Comparison of ENCODE assay signal across 2 fruit fly cellular contexts in the genomic region with DNA sequence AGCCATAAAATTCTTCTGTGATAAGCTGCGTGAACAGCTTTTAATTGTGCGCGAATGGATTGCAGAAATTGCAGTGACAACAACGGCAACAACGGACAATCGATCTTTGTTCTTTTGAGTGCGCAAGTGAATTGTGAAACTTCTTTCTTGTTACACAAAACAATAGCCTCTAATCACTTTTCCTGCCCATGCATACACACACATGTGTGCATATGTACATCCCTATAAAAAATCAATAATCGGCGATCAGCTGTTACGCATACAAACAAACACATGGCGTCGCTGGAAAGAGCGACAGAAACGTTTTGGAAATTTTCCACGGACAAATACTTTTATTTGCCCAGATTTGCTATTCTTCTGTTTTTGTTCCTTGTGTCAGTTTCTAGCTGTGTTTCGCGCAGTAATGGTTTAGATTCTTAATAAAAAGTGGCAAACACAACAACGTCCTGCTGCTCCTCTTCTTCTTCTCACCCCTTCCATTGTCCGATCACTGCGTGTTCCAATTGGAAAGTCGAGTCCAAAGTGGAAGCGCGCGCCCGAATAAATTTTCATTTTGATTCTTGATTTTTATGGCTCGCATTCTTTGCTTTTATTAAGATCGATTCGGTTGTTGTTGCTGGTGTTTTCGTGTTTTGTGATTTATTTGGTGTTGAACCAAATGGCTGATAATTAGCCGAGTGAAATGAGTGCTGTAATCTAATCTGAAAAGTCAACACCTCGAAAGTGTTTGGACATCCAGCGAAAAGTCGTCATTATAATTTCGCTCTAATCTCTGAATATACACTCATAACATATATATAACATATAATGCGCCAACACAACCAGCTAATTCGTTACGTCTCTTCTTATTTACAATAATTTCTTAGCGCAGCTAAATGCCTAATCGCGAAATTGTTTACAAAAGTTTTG.
TF ChIP-seq lines count a peak whose summit lies in the region.

No protein-coding gene starts in this region.

TF ChIP-seq in whole organism, embryonic, 481 proteins besides CTCF, POLR2A, EP300 and RAD21 (continued from another document and continues in another):
- no peak for TF ChIP-seq nerfin-2 (GFP tag; IDR thresholded peaks at IDR 0.05; lab: Robert Waterston, UW; ENCODE audit: partially characterized antibody)
- TF ChIP-seq CG15479 (GFP tag; optimal IDR thresholded peaks at IDR 0.05; lab: Kevin White, UChicago): peak; percentile 28
- no peak for TF ChIP-seq fd96Cb (tag; optimal IDR thresholded peaks at IDR 0.05; lab: Kevin White, UChicago)
- peak; percentile 49 for TF ChIP-seq phol (tag; optimal IDR thresholded peaks at IDR 0.05; lab: Kevin White, UChicago)
- no peak for TF ChIP-seq hbn (GFP tag; IDR thresholded peaks at IDR 0.05; lab: Robert Waterston, UW; ENCODE audit: partially characterized antibody)
- TF ChIP-seq stc (GFP tag; IDR thresholded peaks at IDR 0.05; lab: Robert Waterston, UW): 0 out of 2 replicates have a peak, but pooled peaks have one; percentile 9
- no peak for TF ChIP-seq CG12391 (tag; optimal IDR thresholded peaks at IDR 0.05; lab: Kevin White, UChicago)
- no peak for TF ChIP-seq CG1832 (GFP tag; optimal IDR thresholded peaks at IDR 0.05; lab: Kevin White, UChicago)
- TF ChIP-seq dan (GFP tag; IDR thresholded peaks at IDR 0.05; lab: Robert Waterston, UW): no peak
- TF ChIP-seq CG17361 (GFP tag; IDR thresholded peaks at IDR 0.05; lab: Robert Waterston, UW): no peak
- TF ChIP-seq CG4707 (GFP tag; optimal IDR thresholded peaks at IDR 0.05; lab: Kevin White, UChicago): no peak
- peak; percentile 84 for TF ChIP-seq exex (tag; optimal IDR thresholded peaks at IDR 0.05; lab: Kevin White, UChicago)
- TF ChIP-seq CG4730 (GFP tag; IDR thresholded peaks at IDR 0.05; lab: Robert Waterston, UW): no peak
- no peak for TF ChIP-seq CG16813 (GFP tag; IDR thresholded peaks at IDR 0.05; lab: Robert Waterston, UW; ENCODE audit: partially characterized antibody)
- no peak for TF ChIP-seq CG2116 (GFP tag; optimal IDR thresholded peaks at IDR 0.05; lab: Kevin White, UChicago)
- TF ChIP-seq kah (GFP tag; optimal IDR thresholded peaks at IDR 0.05; lab: Kevin White, UChicago): no peak
- peak in 1 of 2 experiments; percentile 45 for TF ChIP-seq Pdp1 (GFP tag; optimal IDR thresholded peaks at IDR 0.05; lab: Kevin White, UChicago)
- peak; percentile 57 for TF ChIP-seq twi (tag; optimal IDR thresholded peaks at IDR 0.05; lab: Kevin White, UChicago)
- no peak for TF ChIP-seq HLHmδ (GFP tag; optimal IDR thresholded peaks at IDR 0.05; lab: Kevin White, UChicago)
- TF ChIP-seq trh (GFP tag; optimal IDR thresholded peaks at IDR 0.05; lab: Kevin White, UChicago): no peak
- no peak for TF ChIP-seq Hr51 (GFP tag; optimal IDR thresholded peaks at IDR 0.05; lab: Kevin White, UChicago)
- no peak for TF ChIP-seq CG1529 (GFP tag; optimal IDR thresholded peaks at IDR 0.05; lab: Kevin White, UChicago)
- 0 out of 3 replicates have a peak, but pooled peaks have one; percentile 18 for TF ChIP-seq CG34422 (GFP tag; IDR thresholded peaks at IDR 0.05; lab: Robert Waterston, UW)
- TF ChIP-seq CG10147 (GFP tag; optimal IDR thresholded peaks at IDR 0.05; lab: Kevin White, UChicago): no peak
- peak; percentile 46 for TF ChIP-seq CG2875 (GFP tag; optimal IDR thresholded peaks at IDR 0.05; lab: Kevin White, UChicago)
- peak; percentile 84 for TF ChIP-seq sd (tag; optimal IDR thresholded peaks at IDR 0.05; lab: Kevin White, UChicago)
- TF ChIP-seq CG10979 (tag; optimal IDR thresholded peaks at IDR 0.05; lab: Kevin White, UChicago): no peak
- no peak for TF ChIP-seq vnd (GFP tag; IDR thresholded peaks at IDR 0.05; lab: Robert Waterston, UW; ENCODE audit: partially characterized antibody)
- peak; percentile 37 for TF ChIP-seq sqz (GFP tag; optimal IDR thresholded peaks at IDR 0.05; lab: Kevin White, UChicago)
- no peak for TF ChIP-seq CG18764 (GFP tag; optimal IDR thresholded peaks at IDR 0.05; lab: Kevin White, UChicago)
- TF ChIP-seq btn (GFP tag; optimal IDR thresholded peaks at IDR 0.05; lab: Kevin White, UChicago): no peak
- TF ChIP-seq fd102C (GFP tag; optimal IDR thresholded peaks at IDR 0.05; lab: Kevin White, UChicago): no peak
- TF ChIP-seq crp (GFP tag; optimal IDR thresholded peaks at IDR 0.05; lab: Kevin White, UChicago): peak in 1 of 2 experiments; percentile 73
- TF ChIP-seq pb (GFP tag; optimal IDR thresholded peaks at IDR 0.05; lab: Kevin White, UChicago): no peak
- no peak for TF ChIP-seq B-H1 (GFP tag; IDR thresholded peaks at IDR 0.05; lab: Robert Waterston, UW)
- no peak for TF ChIP-seq Mad (GFP tag; optimal IDR thresholded peaks at IDR 0.05; lab: Kevin White, UChicago)
- TF ChIP-seq dimm (GFP tag; IDR thresholded peaks at IDR 0.05; lab: Robert Waterston, UW): no peak
- no peak for TF ChIP-seq sc (optimal IDR thresholded peaks at IDR 0.05; lab: Kevin White, UChicago)
- TF ChIP-seq sc (GFP tag; optimal IDR thresholded peaks at IDR 0.05; lab: Kevin White, UChicago): no peak
- peak; percentile 10 for TF ChIP-seq CG3281 (GFP tag; optimal IDR thresholded peaks at IDR 0.05; lab: Kevin White, UChicago)
- TF ChIP-seq CoRest (tag; optimal IDR thresholded peaks at IDR 0.05; lab: Kevin White, UChicago): no peak
- no peak for TF ChIP-seq fu2 (GFP tag; optimal IDR thresholded peaks at IDR 0.05; lab: Kevin White, UChicago)
- TF ChIP-seq gce (GFP tag; IDR thresholded peaks at IDR 0.05; lab: Robert Waterston, UW): no peak
- no peak for TF ChIP-seq B-H2 (GFP tag; optimal IDR thresholded peaks at IDR 0.05; lab: Kevin White, UChicago)
- TF ChIP-seq sna (GFP tag; IDR thresholded peaks at IDR 0.05; lab: Robert Waterston, UW; ENCODE audit: partially characterized antibody): no peak
- peak; percentile 14 for TF ChIP-seq nom (GFP tag; optimal IDR thresholded peaks at IDR 0.05; lab: Kevin White, UChicago)
- no peak for TF ChIP-seq CG1603 (tag; optimal IDR thresholded peaks at IDR 0.05; lab: Kevin White, UChicago)
- TF ChIP-seq lola (GFP tag; optimal IDR thresholded peaks at IDR 0.05; lab: Kevin White, UChicago): no peak
- peak; percentile 2 for TF ChIP-seq corto (GFP tag; optimal IDR thresholded peaks at IDR 0.05; lab: Kevin White, UChicago)
- TF ChIP-seq scrt (GFP tag; optimal IDR thresholded peaks at IDR 0.05; lab: Kevin White, UChicago): peak; percentile 2
- TF ChIP-seq CG34376 (GFP tag; optimal IDR thresholded peaks at IDR 0.05; lab: Kevin White, UChicago): peak; percentile 30
- TF ChIP-seq her (GFP tag; optimal IDR thresholded peaks at IDR 0.05; lab: Kevin White, UChicago): no peak
- peak in 1 of 2 experiments; percentile 32 for TF ChIP-seq bsh (GFP tag; optimal IDR thresholded peaks at IDR 0.05; lab: Kevin White, UChicago)
- peak; percentile 98 for TF ChIP-seq onecut (GFP tag; IDR thresholded peaks at IDR 0.05; lab: Robert Waterston, UW)
- TF ChIP-seq Dip2 (GFP tag; IDR thresholded peaks at IDR 0.05; lab: Robert Waterston, UW): no peak
- no peak for TF ChIP-seq Ets65A (GFP tag; lab: Kevin White, UChicago)
- 0 out of 2 replicates have a peak, but pooled peaks have one; percentile 16 for TF ChIP-seq sob (GFP tag; IDR thresholded peaks at IDR 0.05; lab: Robert Waterston, UW)
- TF ChIP-seq toy (GFP tag; IDR thresholded peaks at IDR 0.05; lab: Robert Waterston, UW): no peak
- no peak for TF ChIP-seq Dip3 (GFP tag; optimal IDR thresholded peaks at IDR 0.05; lab: Kevin White, UChicago)
- TF ChIP-seq CG5953 (GFP tag; IDR thresholded peaks at IDR 0.05; lab: Robert Waterston, UW): no peak
- no peak for TF ChIP-seq Scr (GFP tag; IDR thresholded peaks at IDR 0.05; lab: Robert Waterston, UW; ENCODE audit: partially characterized antibody)

TF ChIP-seq in whole organism, prepupa, 60 proteins besides CTCF, POLR2A, EP300 and RAD21 (continued from another document):
- no peak for TF ChIP-seq dsx (GFP tag; optimal IDR thresholded peaks at IDR 0.05; lab: Kevin White, UChicago; ENCODE audit: poor library complexity, severe bottlenecking)
- TF ChIP-seq CG1621 (tag; optimal IDR thresholded peaks at IDR 0.05; lab: Kevin White, UChicago): no peak
- no peak for TF ChIP-seq Sox15 (GFP tag; optimal IDR thresholded peaks at IDR 0.05; lab: Kevin White, UChicago)
- TF ChIP-seq Hr4 (GFP tag; optimal IDR thresholded peaks at IDR 0.05; lab: Kevin White, UChicago): no peak
- no peak for TF ChIP-seq CG11902 (GFP tag; optimal IDR thresholded peaks at IDR 0.05; lab: Kevin White, UChicago)
- no peak for TF ChIP-seq Ets96B (tag; optimal IDR thresholded peaks at IDR 0.05; lab: Kevin White, UChicago)
- no peak for TF ChIP-seq achi (GFP tag; optimal IDR thresholded peaks at IDR 0.05; lab: Kevin White, UChicago)
- no peak for TF ChIP-seq lz (GFP tag; optimal IDR thresholded peaks at IDR 0.05; lab: Kevin White, UChicago)
- no peak for TF ChIP-seq CG8319 (GFP tag; optimal IDR thresholded peaks at IDR 0.05; lab: Kevin White, UChicago)
- TF ChIP-seq svp (GFP tag; lab: Kevin White, UChicago): no peak
- no peak for TF ChIP-seq Gug (GFP tag; IDR thresholded peaks at IDR 0.05; lab: Robert Waterston, UW)
- TF ChIP-seq CG6276 (GFP tag; optimal IDR thresholded peaks at IDR 0.05; lab: Kevin White, UChicago): no peak
- no peak for TF ChIP-seq Hr39 (GFP tag; optimal IDR thresholded peaks at IDR 0.05; lab: Kevin White, UChicago)
- no peak for TF ChIP-seq Met (GFP tag; optimal IDR thresholded peaks at IDR 0.05; lab: Kevin White, UChicago)
- TF ChIP-seq pdm3 (GFP tag; optimal IDR thresholded peaks at IDR 0.05; lab: Kevin White, UChicago): no peak
- TF ChIP-seq CG6792 (GFP tag; optimal IDR thresholded peaks at IDR 0.05; lab: Kevin White, UChicago): no peak
- no peak for TF ChIP-seq CG10631 (GFP tag; optimal IDR thresholded peaks at IDR 0.05; lab: Kevin White, UChicago)
